Worm (Caenorhabditis elegans) whole organism, L2 larva: ENCODE measurements around the gene srh-63.

ENCODE experiments used
- ama-1 ChIP-seq: fragments of 150-350 bp; optimal IDR thresholded peaks from 2 replicates; lab custom pipeline; 2018; ENCODE audit warnings: inconsistent platforms
- elt-3 ChIP-seq: sonication (generic microtip); optimal IDR thresholded peaks from 2 replicates; lab custom pipeline; 2017; ENCODE audit warnings: missing biosample characterization, missing genetic modification characterization
- nhr-237 ChIP-seq: fragments of 150-350 bp; optimal IDR thresholded peaks from 2 replicates; lab custom pipeline; 2014; ENCODE audit warnings: missing biosample characterization, missing genetic modification characterization
- nhr-25 ChIP-seq: fragments of 150-350 bp; sonication (generic microtip); optimal IDR thresholded peaks from 3 replicates; lab custom pipeline; 2014; ENCODE audit warnings: missing biosample characterization, missing genetic modification characterization

DNA sequence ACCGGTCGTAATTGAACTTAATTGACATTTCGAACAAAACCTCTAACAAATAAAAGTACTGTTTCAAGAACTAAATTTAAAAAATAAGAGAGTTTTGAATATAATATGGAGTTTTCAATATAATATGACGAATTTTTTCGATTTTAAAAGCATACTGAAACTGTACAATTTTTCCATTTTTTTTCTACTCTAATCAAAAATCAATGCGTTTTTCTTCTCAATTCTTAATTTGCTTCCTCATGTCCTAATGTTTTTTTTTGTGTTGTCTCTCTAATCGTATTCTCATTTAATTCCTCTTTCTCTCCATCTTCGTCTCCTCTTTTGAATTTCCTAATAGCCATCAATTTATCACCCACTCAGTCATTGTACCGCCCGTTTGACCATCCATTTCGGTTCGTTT lies 41.7 kb upstream of the srh-63 start, which contains the start of gene Y57G11A.4:
- TF ChIP-seq elt-3 (tag; lab: Kevin White, UChicago) = no peak
- no peak for TF ChIP-seq nhr-237 (tag; lab: Kevin White, UChicago)
- no peak for TF ChIP-seq nhr-25 (tag; lab: Kevin White, UChicago)
- TF ChIP-seq ama-1 (lab: Kevin White, UChicago) = no peak
